Worm (Caenorhabditis elegans) whole organism, late embryonic: Measurements from ENCODE around the gene C39B5.5.

ENCODE experiments used
- C38D4.7 ChIP-seq: fragments of 200-800 bp; sonication (Bioruptor generic); optimal IDR thresholded peaks from 2 replicates; lab custom pipeline; 2018; ENCODE audit warnings: mild to moderate bottlenecking, missing genetic modification characterization, moderate library complexity, missing compliant biosample characterization
- ama-1 ChIP-seq: fragments of 150-350 bp; optimal IDR thresholded peaks from 2 replicates; lab custom pipeline; 2014
- elt-2 ChIP-seq: sonication (generic microtip); optimal IDR thresholded peaks from 2 replicates; lab custom pipeline; 2016; ENCODE audit warnings: missing genetic modification reagents, missing genetic modification characterization, missing compliant biosample characterization
- mec-3 ChIP-seq: sonication (generic microtip); optimal IDR thresholded peaks from 2 replicates; lab custom pipeline; 2016; ENCODE audit warnings: borderline replicate concordance, missing genetic modification characterization, missing compliant biosample characterization
- nhr-11 ChIP-seq: fragments of 150-350 bp; optimal IDR thresholded peaks from 2 replicates; lab custom pipeline; 2014; ENCODE audit warnings: missing biosample characterization, missing genetic modification characterization
- odd-2 ChIP-seq: sonication (generic microtip); optimal IDR thresholded peaks from 2 replicates; lab custom pipeline; 2017; ENCODE audit warnings: antibody characterized with exemption, mild to moderate bottlenecking, missing genetic modification characterization, missing compliant biosample characterization
- pag-3 ChIP-seq: sonication (generic microtip); optimal IDR thresholded peaks from 2 replicates; lab custom pipeline; 2016; ENCODE audit warnings: missing compliant biosample characterization, missing genetic modification characterization, borderline replicate concordance
- pha-4 ChIP-seq: fragments of 150-350 bp; optimal IDR thresholded peaks from 2 replicates; lab custom pipeline; 2018; ENCODE audit warnings: missing biosample characterization, missing genetic modification reagents, missing genetic modification characterization
- tbx-2 ChIP-seq: sonication (generic microtip); optimal IDR thresholded peaks from 2 replicates; lab custom pipeline; 2016; ENCODE audit warnings: missing genetic modification characterization, missing compliant biosample characterization
- unc-3 ChIP-seq, 2 experiments: fragments of 200-800 bp in 1 of 2; sonication (Bioruptor generic) in 1 of 2; sonication (generic microtip) in 1 of 2; conservative IDR thresholded peaks in 1 of 2; optimal IDR thresholded peaks in 1 of 2; 2 replicates each; pipeline versions ENCODE4 v1.3.6 to Lab custom; 2016 to 2022; ENCODE audit warnings: missing compliant biosample characterization in 2 of 2, missing genetic modification characterization in 2 of 2, missing genetic modification reagents in 1 of 2
- unc-55 ChIP-seq: sonication (generic microtip); optimal IDR thresholded peaks from 2 replicates; lab custom pipeline; 2017; ENCODE audit warnings: missing biosample characterization, missing genetic modification reagents, missing genetic modification characterization
- ztf-16 ChIP-seq: sonication (generic microtip); optimal IDR thresholded peaks from 2 replicates; lab custom pipeline; 2017; ENCODE audit warnings: missing genetic modification characterization, missing compliant biosample characterization

ce11 chrIII:2240471-2240870 lies 32.5 kb downstream of the C39B5.5 start, which contains the start of gene srz-56:
- TF ChIP-seq nhr-11 (tag; lab: Kevin White, UChicago) (no peak), elt-2 (no peak), mec-3 (no peak), tbx-2 (tag; lab: Kevin White, UChicago) (no peak), ama-1 (lab: Kevin White, UChicago) (no peak), unc-3 (GFP tag; conservative IDR thresholded peaks at IDR 0.05; lab: Robert Waterston, UW) (no peak), unc-3 (tag; optimal IDR thresholded peaks at IDR 0.05; lab: Kevin White, UChicago) (no peak), pag-3 (no peak), pha-4 (tag; lab: Kevin White, UChicago) (no peak), C38D4.7 (no peak), ztf-16 (tag; lab: Kevin White, UChicago) (no peak), unc-55 (no peak), odd-2 (no peak)
